Worm (Caenorhabditis elegans) whole organism, L4 larva: ENCODE data around the gene ZK402.2.

Experiments
- ZK546.5 ChIP-seq, 2 experiments: sonication (generic microtip); optimal IDR thresholded peaks; 2 replicates each; lab custom pipeline; 2017; ENCODE audit warnings: missing biosample characterization in 2 of 2, missing genetic modification characterization in 2 of 2
- aha-1 ChIP-seq: fragments of 150-350 bp; peaks from one replicate; lab custom pipeline; 2014; ENCODE audit warnings: missing biosample characterization, missing genetic modification characterization
- arid-1 ChIP-seq: fragments of 200-800 bp; sonication (Bioruptor generic); conservative IDR thresholded peaks from 2 replicates; pipeline ENCODE4 v1.3.6; 2022; ENCODE audit warnings: missing genetic modification reagents, missing genetic modification characterization, missing compliant biosample characterization
- ceh-28 ChIP-seq: fragments of 150-350 bp; optimal IDR thresholded peaks from 2 replicates; lab custom pipeline; 2014; ENCODE audit warnings: missing biosample characterization, missing genetic modification reagents, missing genetic modification characterization
- ceh-32 ChIP-seq: sonication (generic microtip); optimal IDR thresholded peaks from 2 replicates; lab custom pipeline; 2016; ENCODE audit warnings: mild to moderate bottlenecking, missing genetic modification characterization, missing compliant biosample characterization; ENCODE audit not compliant: poor library complexity
- cey-2 ChIP-seq: sonication (generic microtip); optimal IDR thresholded peaks from 3 replicates; lab custom pipeline; 2017; ENCODE audit warnings: missing genetic modification characterization, mild to moderate bottlenecking, missing compliant biosample characterization, antibody characterized with exemption, borderline replicate concordance; ENCODE audit not compliant: insufficient read depth
- daf-12 ChIP-seq: fragments of 150-350 bp; optimal IDR thresholded peaks from 2 replicates; lab custom pipeline; 2014; ENCODE audit warnings: missing biosample characterization, missing genetic modification reagents, missing genetic modification characterization
- daf-16 ChIP-seq, 3 experiments: sonication (generic microtip); optimal IDR thresholded peaks; 2 replicates each; lab custom pipeline; 2016 to 2017; ENCODE audit warnings: missing genetic modification characterization in 3 of 3, missing genetic modification reagents in 3 of 3, mild to moderate bottlenecking in 2 of 3, missing compliant biosample characterization in 2 of 3, missing biosample characterization in 1 of 3, moderate library complexity in 1 of 3
- dmd-6 ChIP-seq: fragments of 200-800 bp; sonication (Bioruptor generic); IDR thresholded peaks from 2 replicates; pipeline ENCODE4 v1.3.6; 2022; ENCODE audit warnings: missing genetic modification reagents, missing genetic modification characterization, missing compliant biosample characterization
- dve-1 ChIP-seq: sonication (generic microtip); optimal IDR thresholded peaks from 2 replicates; lab custom pipeline; 2017; ENCODE audit warnings: antibody characterized with exemption, mild to moderate bottlenecking, missing genetic modification characterization, missing compliant biosample characterization; ENCODE audit not compliant: insufficient read depth
- egl-27 ChIP-seq: sonication (generic microtip); optimal IDR thresholded peaks from 3 replicates; lab custom pipeline; 2017; ENCODE audit warnings: missing biosample characterization, missing genetic modification reagents, missing genetic modification characterization
- fkh-10 ChIP-seq: fragments of 150-350 bp; optimal IDR thresholded peaks from 2 replicates; lab custom pipeline; 2014; ENCODE audit warnings: missing biosample characterization, missing genetic modification reagents, missing genetic modification characterization
- hlh-11 ChIP-seq: fragments of 200-800 bp; sonication (Bioruptor generic); optimal IDR thresholded peaks from 2 replicates; lab custom pipeline; 2018; ENCODE audit warnings: mild to moderate bottlenecking, missing genetic modification characterization, missing compliant biosample characterization
- hlh-30 ChIP-seq: sonication (generic microtip); optimal IDR thresholded peaks from 2 replicates; lab custom pipeline; 2017; ENCODE audit warnings: antibody characterized with exemption, mild to moderate bottlenecking, missing genetic modification characterization, missing compliant biosample characterization; ENCODE audit not compliant: insufficient read depth
- hmg-1.1 ChIP-seq: fragments of 200-800 bp; sonication (Bioruptor generic); IDR thresholded peaks from 2 replicates; pipeline ENCODE4 v1.3.6; 2022; ENCODE audit warnings: missing genetic modification reagents, missing genetic modification characterization, missing compliant biosample characterization
- lin-38 ChIP-seq: fragments of 200-800 bp; sonication (Bioruptor generic); IDR thresholded peaks from 2 replicates; pipeline ENCODE4 v1.3.6; 2022; ENCODE audit warnings: missing genetic modification reagents, missing genetic modification characterization, missing compliant biosample characterization
- lsy-2 ChIP-seq, 2 experiments: fragments of 150-350 bp in 1 of 2; sonication (generic microtip) in 1 of 2; optimal IDR thresholded peaks; 2 replicates each; lab custom pipeline; 2014 to 2017; ENCODE audit warnings: missing biosample characterization in 2 of 2, missing genetic modification characterization in 2 of 2
- madf-9 ChIP-seq: fragments of 200-800 bp; sonication (Bioruptor generic); conservative IDR thresholded peaks from 2 replicates; pipeline ENCODE4 v1.3.6; 2022; ENCODE audit warnings: missing genetic modification reagents, missing genetic modification characterization, missing compliant biosample characterization
- mdl-1 ChIP-seq, 2 experiments: fragments of 150-350 bp in 1 of 2; sonication (generic microtip) in 1 of 2; optimal IDR thresholded peaks; 2 replicates each; lab custom pipeline; 2014 to 2017; ENCODE audit warnings: missing biosample characterization in 2 of 2, missing genetic modification characterization in 2 of 2
- mep-1 ChIP-seq: fragments of 150-350 bp; sonication (generic microtip); optimal IDR thresholded peaks from 3 replicates; lab custom pipeline; 2014; ENCODE audit warnings: missing biosample characterization, missing genetic modification characterization
- mes-2 ChIP-seq: sonication (generic microtip); optimal IDR thresholded peaks from 2 replicates; lab custom pipeline; 2016; ENCODE audit warnings: missing genotype, mild to moderate bottlenecking, missing genetic modification characterization, missing compliant biosample characterization; ENCODE audit not compliant: poor library complexity, severe bottlenecking
- mxl-3 ChIP-seq: fragments of 200-800 bp; sonication (Bioruptor generic); optimal IDR thresholded peaks from 2 replicates; lab custom pipeline; 2018; ENCODE audit warnings: mild to moderate bottlenecking, missing genetic modification characterization, missing compliant biosample characterization
- nhr-11 ChIP-seq: fragments of 150-350 bp; optimal IDR thresholded peaks from 2 replicates; lab custom pipeline; 2014; ENCODE audit warnings: missing biosample characterization, missing genetic modification characterization
- nhr-28 ChIP-seq: fragments of 150-350 bp; optimal IDR thresholded peaks from 2 replicates; lab custom pipeline; 2014; ENCODE audit warnings: missing biosample characterization, missing genetic modification characterization
- nhr-42 ChIP-seq: fragments of 200-800 bp; sonication (Bioruptor generic); IDR thresholded peaks from 2 replicates; pipeline ENCODE4 v1.3.6; 2022; ENCODE audit warnings: missing genetic modification characterization, missing compliant biosample characterization
- nhr-6 ChIP-seq: fragments of 150-350 bp; optimal IDR thresholded peaks from 2 replicates; lab custom pipeline; 2014; ENCODE audit warnings: missing biosample characterization, missing genetic modification characterization
- pha-4 ChIP-seq, 2 experiments: fragments of 150-350 bp in 1 of 2; fragments of 200-800 bp in 1 of 2; sonication (Bioruptor generic) in 1 of 2; IDR thresholded peaks in 1 of 2; optimal IDR thresholded peaks in 1 of 2; 2 replicates each; pipeline versions ENCODE4 v1.3.6 to Lab custom; 2014 to 2022; ENCODE audit warnings: missing genetic modification characterization in 2 of 2, missing genetic modification reagents in 2 of 2, missing biosample characterization in 1 of 2, missing compliant biosample characterization in 1 of 2
- rbr-2 ChIP-seq: sonication (generic microtip); optimal IDR thresholded peaks from 2 replicates; lab custom pipeline; 2016; ENCODE audit warnings: missing genotype, missing genetic modification characterization, missing compliant biosample characterization
- set-16 ChIP-seq: fragments of 200-800 bp; sonication (Bioruptor generic); IDR thresholded peaks from 2 replicates; pipeline ENCODE4 v1.3.6; 2022; ENCODE audit warnings: missing genetic modification reagents, missing genetic modification characterization, missing compliant biosample characterization
- spr-3 ChIP-seq: fragments of 200-800 bp; sonication (Bioruptor generic); optimal IDR thresholded peaks from 2 replicates; lab custom pipeline; 2018; ENCODE audit warnings: mild to moderate bottlenecking, missing genetic modification characterization, missing compliant biosample characterization
- unc-62 ChIP-seq, 3 experiments: fragments of 150-350 bp in 1 of 3; sonication (generic microtip); optimal IDR thresholded peaks in 2 of 3; peaks in 1 of 3; 1 replicate in 1 of 3; 2 replicates in 2 of 3; lab custom pipeline; 2014 to 2017; ENCODE audit warnings: missing biosample characterization in 3 of 3, missing genetic modification characterization in 3 of 3, missing genetic modification reagents in 3 of 3, missing genotype in 1 of 3
- zip-11 ChIP-seq: fragments of 200-800 bp; sonication (Bioruptor generic); IDR thresholded peaks from 2 replicates; pipeline ENCODE4 v1.3.6; 2022; ENCODE audit warnings: missing genetic modification characterization, missing compliant biosample characterization
- ztf-11 ChIP-seq: fragments of 150-350 bp; optimal IDR thresholded peaks from 2 replicates; lab custom pipeline; 2014; ENCODE audit warnings: missing biosample characterization, missing genetic modification characterization

The ZK402.2 gene

DNA sequence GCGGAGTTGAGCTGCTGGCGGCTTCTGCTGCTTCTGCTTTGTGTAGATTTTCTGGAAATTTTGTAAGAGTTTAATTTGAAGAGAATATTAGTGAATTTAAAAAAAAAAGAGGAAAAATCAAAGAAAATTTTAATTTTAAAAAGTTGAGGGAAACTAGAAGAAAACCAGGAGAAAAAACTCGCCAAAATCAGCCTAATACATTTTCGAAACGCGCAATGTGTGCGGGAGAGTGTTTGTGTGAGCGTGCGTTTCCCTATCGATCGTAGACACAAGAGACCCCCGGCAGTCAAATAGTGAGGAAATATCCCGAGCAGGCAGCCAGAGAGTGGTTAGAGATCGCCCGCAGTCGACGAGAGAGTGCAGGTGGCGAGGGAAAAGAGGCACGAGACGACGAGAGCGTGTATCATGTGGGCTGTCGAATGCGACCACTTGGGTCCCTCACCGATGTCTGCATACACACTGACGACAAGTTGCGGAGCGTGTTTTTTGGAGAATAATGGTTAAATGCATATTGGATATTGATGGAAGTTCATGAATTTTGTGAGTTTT is 43.1 kb downstream of the ZK402.2 start, which contains the start of gene zfp-3 (continued):
- peak; percentile 62 to 79 for TF ChIP-seq daf-16 (GFP tag; optimal IDR thresholded peaks at IDR 0.05; lab: Kevin White, UChicago)
- TF ChIP-seq daf-16 (tag; optimal IDR thresholded peaks at IDR 0.05; lab: Kevin White, UChicago): peak; percentile 88
- peak; percentile 84 for TF ChIP-seq pha-4 (GFP tag; IDR thresholded peaks at IDR 0.05; lab: Robert Waterston, UW)
- TF ChIP-seq pha-4 (tag; optimal IDR thresholded peaks at IDR 0.05; lab: Kevin White, UChicago): peak; percentile 28
- peak; percentile 97 for TF ChIP-seq dve-1
- peak; percentile 91 for TF ChIP-seq dmd-6 (GFP tag; lab: Robert Waterston, UW)
- peak; percentile 78 for TF ChIP-seq lin-38
- TF ChIP-seq rbr-2 (tag; lab: Kevin White, UChicago): peak; percentile 95
- TF ChIP-seq zip-11 (GFP tag; lab: Robert Waterston, UW): no peak
- TF ChIP-seq ceh-32: peak; percentile 49
- peak; percentile 89 for TF ChIP-seq arid-1

DNA sequence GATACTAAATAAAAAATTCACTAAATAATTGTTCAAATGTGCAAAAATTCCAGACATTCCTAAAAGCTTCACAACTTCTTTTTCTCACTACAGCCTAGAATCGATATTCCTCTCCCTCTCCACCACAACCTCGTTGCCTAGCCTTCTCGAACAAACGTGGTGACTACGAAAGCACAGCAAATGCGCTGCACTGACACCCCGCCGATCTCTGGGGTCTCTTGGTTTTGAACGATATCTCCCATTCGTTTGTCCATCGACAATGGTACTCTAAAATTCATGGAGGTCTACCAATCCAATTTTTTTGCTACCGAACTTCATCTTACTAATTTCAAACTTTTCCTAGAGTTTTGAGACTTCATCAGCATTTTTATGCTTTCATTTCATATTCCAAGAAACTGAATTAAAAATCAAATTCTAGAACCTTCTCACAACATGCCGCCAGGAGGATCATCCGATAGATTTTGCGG is 46.8 kb downstream of the ZK402.2 start, which contains the start of gene W05H7.1:
W05H7.1 (plus strand) TSS at position 417 of the 467 bp plus-strand sequence.
- TF ChIP-seq hmg-1.1 (GFP tag; lab: Robert Waterston, UW): peak; percentile 61
- TF ChIP-seq hlh-30 (tag; lab: Kevin White, UChicago): peak; percentile 57
- TF ChIP-seq lin-38: peak; percentile 38
- TF ChIP-seq daf-16 (GFP tag; optimal IDR thresholded peaks at IDR 0.05; lab: Kevin White, UChicago): no peak
- peak; percentile 14 for TF ChIP-seq daf-16 (tag; optimal IDR thresholded peaks at IDR 0.05; lab: Kevin White, UChicago)
- peak; percentile 55 for TF ChIP-seq mes-2 (tag; lab: Kevin White, UChicago)
- TF ChIP-seq ZK546.5 (tag; optimal IDR thresholded peaks at IDR 0.05; lab: Kevin White, UChicago): no peak
- no peak for TF ChIP-seq spr-3
- TF ChIP-seq mdl-1 (tag; optimal IDR thresholded peaks at IDR 0.05; lab: Kevin White, UChicago): peak in 1 of 2 experiments; percentile 18
- TF ChIP-seq dve-1: peak; percentile 59
- TF ChIP-seq ceh-28 (tag; lab: Kevin White, UChicago): no peak
- TF ChIP-seq mep-1: peak; percentile 62
- no peak for TF ChIP-seq cey-2 (tag; lab: Kevin White, UChicago)
- peak; percentile 56 for TF ChIP-seq mxl-3 (GFP tag; lab: Kevin White, UChicago)
- TF ChIP-seq rbr-2 (tag; lab: Kevin White, UChicago): no peak
- TF ChIP-seq aha-1: peak; percentile 94
- peak in 1 of 2 experiments; percentile 56 for TF ChIP-seq lsy-2 (tag; optimal IDR thresholded peaks at IDR 0.05; lab: Kevin White, UChicago)
- peak; percentile 54 for TF ChIP-seq nhr-6 (tag; lab: Kevin White, UChicago)
- TF ChIP-seq nhr-28: peak; percentile 41
- TF ChIP-seq hlh-11 (tag; lab: Kevin White, UChicago): peak; percentile 9
- TF ChIP-seq nhr-11 (tag; lab: Kevin White, UChicago): peak; percentile 22
- peak; percentile 4 for TF ChIP-seq fkh-10 (GFP tag; lab: Kevin White, UChicago)
- peak in 1 of 2 experiments; percentile 98 for TF ChIP-seq unc-62 (GFP tag; optimal IDR thresholded peaks at IDR 0.05 in 1 of 2; lab: Kevin White, UChicago)
- TF ChIP-seq unc-62 (tag; optimal IDR thresholded peaks at IDR 0.05; lab: Kevin White, UChicago): no peak
- TF ChIP-seq, all 104 proteins: peak for 17

DNA sequence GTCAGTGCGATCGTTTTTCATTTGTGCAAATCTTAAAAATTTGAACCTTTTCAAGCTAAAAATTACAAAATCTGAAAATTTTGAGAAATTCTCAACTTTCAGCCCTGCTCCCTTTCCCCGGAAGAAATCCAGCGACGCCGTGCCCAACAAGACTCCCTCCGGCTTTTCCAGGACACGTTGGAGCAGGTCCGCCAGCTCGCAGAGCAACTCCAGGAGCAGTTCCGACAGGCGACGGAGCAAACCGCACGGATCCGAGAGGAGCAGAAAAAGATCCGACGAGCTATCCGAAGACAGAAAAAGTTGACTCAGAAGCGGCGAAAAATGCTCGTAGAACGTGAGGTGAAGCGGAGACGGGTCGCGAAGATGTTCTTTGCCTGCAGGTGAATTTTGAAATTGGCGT is 47.7 kb downstream of the ZK402.2 start:
- TF ChIP-seq egl-27 (tag; lab: Kevin White, UChicago) (no peak), set-16 (peak; percentile 93), ztf-11 (tag; lab: Kevin White, UChicago) (no peak), daf-12 (no peak), madf-9 (GFP tag; lab: Robert Waterston, UW) (no peak), hlh-11 (tag; lab: Kevin White, UChicago) (no peak), nhr-42 (GFP tag; lab: Robert Waterston, UW) (no peak)
